Worm (Caenorhabditis elegans) whole organism, L2 larva: ENCODE results near the gene F09D12.2.

Experiments
- ceh-16 ChIP-seq: fragments of 150-350 bp; optimal IDR thresholded peaks from 2 replicates; lab custom pipeline; 2014; ENCODE audit warnings: missing biosample characterization, missing genetic modification characterization
- lin-39 ChIP-seq: fragments of 150-350 bp; optimal IDR thresholded peaks from 2 replicates; lab custom pipeline; 2014; ENCODE audit warnings: missing biosample characterization, missing genetic modification reagents, missing genetic modification characterization
- mdl-1 ChIP-seq, 2 experiments: fragments of 150-350 bp in 1 of 2; sonication (generic microtip) in 1 of 2; optimal IDR thresholded peaks; 2 replicates each; lab custom pipeline; 2017; ENCODE audit warnings: missing biosample characterization in 2 of 2, missing genetic modification characterization in 2 of 2
- skn-1 ChIP-seq: sonication (generic microtip); optimal IDR thresholded peaks from 2 replicates; lab custom pipeline; 2017; ENCODE audit warnings: missing biosample characterization, missing genetic modification characterization
- unc-62 ChIP-seq: fragments of 150-350 bp; optimal IDR thresholded peaks from 2 replicates; lab custom pipeline; 2014; ENCODE audit warnings: missing biosample characterization, missing genetic modification reagents, missing genetic modification characterization
- ztf-11 ChIP-seq: sonication (generic microtip); optimal IDR thresholded peaks from 2 replicates; lab custom pipeline; 2017; ENCODE audit warnings: missing biosample characterization, missing genetic modification characterization
- ztf-4 ChIP-seq: fragments of 150-350 bp; optimal IDR thresholded peaks from 2 replicates; lab custom pipeline; 2014; ENCODE audit warnings: missing biosample characterization, missing genetic modification characterization

ce11 chrIV:3491477-3491876 is 47.5 kb upstream of the F09D12.2 start, which contains the start of gene srz-78:
- TF ChIP-seq skn-1 (no peak), ceh-16 (tag; lab: Kevin White, UChicago) (no peak), unc-62 (no peak), lin-39 (tag; lab: Kevin White, UChicago) (no peak), ztf-11 (tag; lab: Kevin White, UChicago) (no peak), ztf-4 (tag; lab: Kevin White, UChicago) (no peak), mdl-1 (tag; optimal IDR thresholded peaks at IDR 0.05; lab: Kevin White, UChicago) (no peak)
